Worm (Caenorhabditis elegans) whole organism, late embryonic: Measurements from ENCODE around the gene M01F1.8.

ENCODE experiments used
- K02D7.2 ChIP-seq: sonication (generic microtip); optimal IDR thresholded peaks from 2 replicates; lab custom pipeline; 2017; ENCODE audit warnings: mild to moderate bottlenecking, missing genetic modification characterization, missing compliant biosample characterization
- ama-1 ChIP-seq: fragments of 150-350 bp; optimal IDR thresholded peaks from 2 replicates; lab custom pipeline; 2014
- ceh-24 ChIP-seq: sonication (generic microtip); optimal IDR thresholded peaks from 2 replicates; lab custom pipeline; 2016; ENCODE audit warnings: mild to moderate bottlenecking, missing genetic modification characterization, missing compliant biosample characterization
- ceh-9 ChIP-seq: sonication (generic microtip); optimal IDR thresholded peaks from 2 replicates; lab custom pipeline; 2016; ENCODE audit warnings: mild to moderate bottlenecking, missing genetic modification characterization, inconsistent platforms, missing compliant biosample characterization
- hlh-13 ChIP-seq: fragments of 200-800 bp; sonication (Bioruptor generic); optimal IDR thresholded peaks from 2 replicates; lab custom pipeline; 2018; ENCODE audit warnings: mild to moderate bottlenecking, missing genetic modification characterization, missing compliant biosample characterization
- hlh-30 ChIP-seq: sonication (generic microtip); optimal IDR thresholded peaks from 2 replicates; lab custom pipeline; 2017; ENCODE audit warnings: antibody characterized with exemption, missing genetic modification characterization, missing compliant biosample characterization; ENCODE audit not compliant: insufficient read depth
- nhr-11 ChIP-seq: fragments of 150-350 bp; optimal IDR thresholded peaks from 2 replicates; lab custom pipeline; 2014; ENCODE audit warnings: missing biosample characterization, missing genetic modification characterization
- pha-4 ChIP-seq: fragments of 150-350 bp; optimal IDR thresholded peaks from 2 replicates; lab custom pipeline; 2018; ENCODE audit warnings: missing biosample characterization, missing genetic modification reagents, missing genetic modification characterization
- unc-55 ChIP-seq: sonication (generic microtip); optimal IDR thresholded peaks from 2 replicates; lab custom pipeline; 2017; ENCODE audit warnings: missing biosample characterization, missing genetic modification reagents, missing genetic modification characterization
- unc-86 ChIP-seq: sonication (generic microtip); optimal IDR thresholded peaks from 2 replicates; lab custom pipeline; 2016; ENCODE audit warnings: missing genetic modification characterization, missing compliant biosample characterization

ce11 chrIII:3471403-3472053 is 30.8 kb downstream of the M01F1.8 start, which contains the start of gene rsu-1:
- TF ChIP-seq hlh-30 (no peak), hlh-13 (GFP tag; lab: Kevin White, UChicago) (no peak), pha-4 (no peak), unc-55 (GFP tag; lab: Kevin White, UChicago) (peak; percentile 78), ceh-24 (tag; lab: Kevin White, UChicago) (no peak), ceh-9 (tag; lab: Kevin White, UChicago) (no peak), unc-86 (tag; lab: Kevin White, UChicago) (no peak), K02D7.2 (tag; lab: Kevin White, UChicago) (no peak), ama-1 (lab: Kevin White, UChicago) (no peak), nhr-11 (tag; lab: Kevin White, UChicago) (no peak)
